Fruit fly (Drosophila melanogaster) whole organism, embryonic: ENCODE results near the gene Cyt-c-d.

Experiments used
- CG12219 ChIP-seq: fragments of 200-800 bp; sonication (Bioruptor generic); optimal IDR thresholded peaks from 3 replicates; lab custom pipeline; 2018; ENCODE audit warnings: missing biosample characterization, mild to moderate bottlenecking, missing genetic modification characterization
- CG17385 ChIP-seq: fragments of 200-800 bp; sonication (Bioruptor generic); optimal IDR thresholded peaks from 3 replicates; lab custom pipeline; 2018; ENCODE audit warnings: missing biosample characterization, mild to moderate bottlenecking, missing genetic modification characterization
- Dek ChIP-seq: fragments of 200-800 bp; sonication (Bioruptor generic); optimal IDR thresholded peaks from 3 replicates; lab custom pipeline; 2019; ENCODE audit warnings: missing biosample characterization, mild to moderate bottlenecking, missing genetic modification characterization, moderate library complexity
- chinmo ChIP-seq: fragments of 200-800 bp; sonication (Bioruptor generic); IDR thresholded peaks from 4 replicates; pipeline ENCODE4 v1.3.6; 2022; ENCODE audit warnings: missing biosample characterization, missing genetic modification characterization; ENCODE audit not compliant: partially characterized antibody
- chn ChIP-seq: fragments of 200-800 bp; sonication (Bioruptor generic); optimal IDR thresholded peaks from 2 replicates; lab custom pipeline; 2016; ENCODE audit warnings: missing biosample characterization, missing genetic modification characterization
- pho ChIP-seq: fragments of 200-800 bp; sonication (Bioruptor generic); optimal IDR thresholded peaks from 2 replicates; lab custom pipeline; 2016; ENCODE audit warnings: missing biosample characterization, missing genetic modification characterization
- zfh1 ChIP-seq: fragments of 200-800 bp; sonication (Bioruptor generic); IDR thresholded peaks from 3 replicates; pipeline ENCODE4 v1.3.6; 2022; ENCODE audit warnings: missing biosample characterization, missing genetic modification characterization

DNA sequence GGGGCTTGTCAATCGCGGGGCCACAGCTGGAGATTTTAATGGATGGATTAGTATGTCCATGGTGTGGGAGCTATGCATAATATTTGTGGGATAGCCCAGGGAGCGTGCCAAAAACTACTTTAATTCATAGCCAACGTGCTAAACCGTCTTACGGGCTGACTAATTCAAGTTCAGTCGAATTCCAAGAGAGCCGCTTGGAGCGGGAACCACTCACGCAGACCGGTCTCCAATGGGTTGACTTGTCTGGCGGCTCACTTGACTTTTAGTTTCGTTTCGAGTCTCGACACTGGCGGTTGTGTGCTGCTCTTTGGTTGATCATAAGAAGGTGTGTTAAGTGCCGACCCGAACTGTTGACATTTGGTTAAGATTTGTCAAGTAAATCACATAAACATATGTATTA, 38.4 kb downstream of the Cyt-c-d start, which contains the start of gene yellow-b:
- TF ChIP-seq chinmo (peak; percentile 69; the same call in 1 of the 4 replicates), chn (GFP tag; lab: Kevin White, UChicago) (no peak), CG12219 (GFP tag; lab: Kevin White, UChicago) (no peak), zfh1 (GFP tag; lab: Robert Waterston, UW) (no peak), CG17385 (GFP tag; lab: Kevin White, UChicago) (no peak), Dek (no peak), pho (GFP tag; lab: Kevin White, UChicago) (no peak)
